Worm (Caenorhabditis elegans) whole organism, L3 larva: Measurements from ENCODE around the gene nhr-237.

ENCODE experiments used
- ZK546.5 ChIP-seq: sonication (generic microtip); optimal IDR thresholded peaks from 2 replicates; lab custom pipeline; 2017; ENCODE audit warnings: missing biosample characterization, missing genetic modification characterization
- ama-1 ChIP-seq: fragments of 150-350 bp; optimal IDR thresholded peaks from 2 replicates; lab custom pipeline; 2018
- ceh-16 ChIP-seq: sonication (generic microtip); optimal IDR thresholded peaks from 2 replicates; lab custom pipeline; 2017; ENCODE audit warnings: missing biosample characterization, missing genetic modification characterization
- ceh-28 ChIP-seq: fragments of 150-350 bp; optimal IDR thresholded peaks from 2 replicates; lab custom pipeline; 2014; ENCODE audit warnings: missing biosample characterization, missing genetic modification reagents, missing genetic modification characterization
- ceh-82 ChIP-seq: fragments of 150-350 bp; optimal IDR thresholded peaks from 2 replicates; lab custom pipeline; 2014; ENCODE audit warnings: missing biosample characterization, missing genetic modification characterization
- ceh-9 ChIP-seq: sonication (generic microtip); optimal IDR thresholded peaks from 2 replicates; lab custom pipeline; 2018; ENCODE audit warnings: missing biosample characterization, missing genetic modification characterization
- elt-1 ChIP-seq: fragments of 150-350 bp; optimal IDR thresholded peaks from 2 replicates; lab custom pipeline; 2014; ENCODE audit warnings: missing biosample characterization, missing genetic modification characterization
- elt-2 ChIP-seq: sonication (generic microtip); optimal IDR thresholded peaks from 2 replicates; lab custom pipeline; 2016; ENCODE audit warnings: missing genetic modification reagents, mild to moderate bottlenecking, missing genetic modification characterization, missing compliant biosample characterization
- hmg-11 ChIP-seq: sonication (generic microtip); optimal IDR thresholded peaks from 2 replicates; lab custom pipeline; 2016; ENCODE audit warnings: missing genetic modification characterization, missing compliant biosample characterization
- jun-1 ChIP-seq: fragments of 150-350 bp; optimal IDR thresholded peaks from 2 replicates; lab custom pipeline; 2014; ENCODE audit warnings: missing biosample characterization, missing genetic modification reagents, missing genetic modification characterization
- lin-39 ChIP-seq: fragments of 150-350 bp; optimal IDR thresholded peaks from 2 replicates; lab custom pipeline; 2018; ENCODE audit warnings: missing biosample characterization, missing genetic modification reagents, missing genetic modification characterization
- lsy-12 ChIP-seq: sonication (generic microtip); optimal IDR thresholded peaks from 2 replicates; lab custom pipeline; 2016; ENCODE audit warnings: mild to moderate bottlenecking, missing genetic modification characterization, missing compliant biosample characterization
- mdl-1 ChIP-seq: fragments of 150-350 bp; optimal IDR thresholded peaks from 2 replicates; lab custom pipeline; 2014; ENCODE audit warnings: missing biosample characterization, missing genetic modification characterization
- mml-1 ChIP-seq: fragments of 150-350 bp; sonication (generic microtip); optimal IDR thresholded peaks from 3 replicates; lab custom pipeline; 2014; ENCODE audit warnings: missing biosample characterization, missing genetic modification characterization
- nhr-12 ChIP-seq: fragments of 150-350 bp; optimal IDR thresholded peaks from 2 replicates; lab custom pipeline; 2014; ENCODE audit warnings: missing biosample characterization, missing genetic modification characterization
- nhr-23 ChIP-seq: fragments of 150-350 bp; optimal IDR thresholded peaks from 2 replicates; lab custom pipeline; 2014; ENCODE audit warnings: missing biosample characterization, missing genetic modification reagents, missing genetic modification characterization
- nhr-237 ChIP-seq: fragments of 150-350 bp; optimal IDR thresholded peaks from 2 replicates; lab custom pipeline; 2014; ENCODE audit warnings: missing biosample characterization, missing genetic modification characterization
- nhr-25 ChIP-seq: sonication (generic microtip); optimal IDR thresholded peaks from 2 replicates; lab custom pipeline; 2017; ENCODE audit warnings: missing biosample characterization, missing genetic modification characterization
- nhr-43 ChIP-seq: sonication (generic microtip); optimal IDR thresholded peaks from 2 replicates; lab custom pipeline; 2016; ENCODE audit warnings: mild to moderate bottlenecking, missing genetic modification characterization, missing compliant biosample characterization; ENCODE audit not compliant: poor library complexity, severe bottlenecking
- nhr-67 ChIP-seq: fragments of 150-350 bp; optimal IDR thresholded peaks from 2 replicates; lab custom pipeline; 2014; ENCODE audit warnings: missing biosample characterization, missing genetic modification characterization
- nhr-76 ChIP-seq: fragments of 150-350 bp; sonication (generic microtip); optimal IDR thresholded peaks from 5 replicates; lab custom pipeline; 2014; ENCODE audit warnings: missing biosample characterization, missing genetic modification characterization
- pha-4 ChIP-seq: fragments of 150-350 bp; optimal IDR thresholded peaks from 2 replicates; lab custom pipeline; 2014; ENCODE audit warnings: missing biosample characterization, missing genetic modification reagents, missing genetic modification characterization
- pqm-1 ChIP-seq: fragments of 150-350 bp; optimal IDR thresholded peaks from 2 replicates; lab custom pipeline; 2017; ENCODE audit warnings: missing biosample characterization, missing genetic modification characterization, inconsistent platforms
- sea-2 ChIP-seq: fragments of 150-350 bp; sonication (generic microtip); optimal IDR thresholded peaks from 4 replicates; lab custom pipeline; 2014; ENCODE audit warnings: missing biosample characterization, missing genetic modification reagents, missing genetic modification characterization
- skn-1 ChIP-seq: fragments of 150-350 bp; optimal IDR thresholded peaks from 2 replicates; lab custom pipeline; 2014; ENCODE audit warnings: missing biosample characterization, missing genetic modification characterization
- tbx-2 ChIP-seq: sonication (generic microtip); optimal IDR thresholded peaks from 2 replicates; lab custom pipeline; 2016; ENCODE audit warnings: mild to moderate bottlenecking, missing genetic modification characterization, missing compliant biosample characterization
- unc-62 ChIP-seq: fragments of 150-350 bp; sonication (generic microtip); optimal IDR thresholded peaks from 4 replicates; lab custom pipeline; 2014; ENCODE audit warnings: missing biosample characterization, missing genetic modification reagents, missing genetic modification characterization
- zag-1 ChIP-seq: fragments of 150-350 bp; optimal IDR thresholded peaks from 2 replicates; lab custom pipeline; 2014; ENCODE audit warnings: missing biosample characterization, missing genetic modification characterization
- ztf-11 ChIP-seq: fragments of 150-350 bp; optimal IDR thresholded peaks from 2 replicates; lab custom pipeline; 2014; ENCODE audit warnings: missing biosample characterization, missing genetic modification characterization
- ztf-4 ChIP-seq: fragments of 150-350 bp; optimal IDR thresholded peaks from 2 replicates; lab custom pipeline; 2014; ENCODE audit warnings: missing biosample characterization, missing genetic modification characterization

nhr-237 gene

ce11 chrV:1610097-1610496 lies 16.5 kb downstream of the nhr-237 start, which contains the start of gene nhr-177:
nhr-177 (plus strand) TSS chrV:1610263.
- TF ChIP-seq ztf-11 (tag; lab: Kevin White, UChicago): no peak
- no peak for TF ChIP-seq unc-62 (GFP tag; lab: Kevin White, UChicago)
- peak; percentile 61 for TF ChIP-seq skn-1 (tag; lab: Kevin White, UChicago)
- no peak for TF ChIP-seq nhr-237
- TF ChIP-seq nhr-12 (tag; lab: Kevin White, UChicago): no peak
- TF ChIP-seq ama-1 (lab: Kevin White, UChicago): no peak
- TF ChIP-seq elt-2: peak; percentile 70
- peak; percentile 18 for TF ChIP-seq pqm-1 (tag; lab: Kevin White, UChicago)
- peak; percentile 34 for TF ChIP-seq elt-1 (tag; lab: Kevin White, UChicago)
- no peak for TF ChIP-seq nhr-25 (tag; lab: Kevin White, UChicago)

ce11 chrV:1607790-1608189 lies 18.8 kb downstream of the nhr-237 start, which contains the start of gene nhr-178:
nhr-178 (minus strand) TSS chrV:1607953.
- TF ChIP-seq nhr-12 (tag; lab: Kevin White, UChicago) (no peak), pha-4 (peak; percentile 34), nhr-25 (tag; lab: Kevin White, UChicago) (peak; percentile 9), nhr-23 (peak; percentile 15), sea-2 (GFP tag; lab: Kevin White, UChicago) (no peak), mdl-1 (peak; percentile 13), pqm-1 (tag; lab: Kevin White, UChicago) (peak; percentile 79), elt-2 (peak; percentile 86), mml-1 (tag; lab: Kevin White, UChicago) (no peak), ceh-28 (peak; percentile 49), ceh-9 (tag; lab: Kevin White, UChicago) (no peak), jun-1 (tag; lab: Kevin White, UChicago) (peak; percentile 59)

- TF ChIP-seq lin-39 (tag; lab: Kevin White, UChicago): no peak
- TF ChIP-seq hmg-11: peak; percentile 13
- no peak for TF ChIP-seq ztf-11 (tag; lab: Kevin White, UChicago)
- no peak for TF ChIP-seq ZK546.5 (tag; lab: Kevin White, UChicago)
- no peak for TF ChIP-seq ama-1 (lab: Kevin White, UChicago)
Measured at ce11 chrV:1600561-1601088, 26.0 kb downstream of the nhr-237 start, which contains the start of gene F16B4.2. F16B4.2 (plus strand) TSS chrV:1601038.

ce11 chrV:1594554-1595092 lies 32.0 kb downstream of the nhr-237 start:
- TF ChIP-seq unc-62 (GFP tag; lab: Kevin White, UChicago) (no peak), nhr-23 (peak; percentile 65), ceh-16 (tag; lab: Kevin White, UChicago) (no peak), nhr-43 (tag; lab: Kevin White, UChicago) (peak; percentile 54), zag-1 (tag; lab: Kevin White, UChicago) (no peak), pha-4 (no peak), tbx-2 (no peak)

ce11 chrV:1593799-1594420 lies 32.7 kb downstream of the nhr-237 start, which contains the start of gene F16B4.4:
F16B4.4 (plus strand) TSS chrV:1594019.
- TF ChIP-seq ztf-4 (tag; lab: Kevin White, UChicago): no peak
- no peak for TF ChIP-seq nhr-12 (tag; lab: Kevin White, UChicago)
- TF ChIP-seq ama-1 (lab: Kevin White, UChicago): peak; percentile 63
- no peak for TF ChIP-seq zag-1 (tag; lab: Kevin White, UChicago)
- peak; percentile 19 for TF ChIP-seq nhr-23
- TF ChIP-seq nhr-76 (tag; lab: Kevin White, UChicago): no peak
- peak; percentile 46 for TF ChIP-seq nhr-25 (tag; lab: Kevin White, UChicago)
- no peak for TF ChIP-seq nhr-67 (tag; lab: Kevin White, UChicago)
- TF ChIP-seq ceh-28: peak; percentile 39
- TF ChIP-seq lsy-12 (tag; lab: Kevin White, UChicago): peak; percentile 5
- no peak for TF ChIP-seq ceh-82 (tag; lab: Kevin White, UChicago)
- no peak for TF ChIP-seq lin-39 (tag; lab: Kevin White, UChicago)
- TF ChIP-seq nhr-43 (tag; lab: Kevin White, UChicago): peak; percentile 66
